Worm (Caenorhabditis elegans): ENCODE data around the gene bcl-11.

bcl-11 gene

DNA sequence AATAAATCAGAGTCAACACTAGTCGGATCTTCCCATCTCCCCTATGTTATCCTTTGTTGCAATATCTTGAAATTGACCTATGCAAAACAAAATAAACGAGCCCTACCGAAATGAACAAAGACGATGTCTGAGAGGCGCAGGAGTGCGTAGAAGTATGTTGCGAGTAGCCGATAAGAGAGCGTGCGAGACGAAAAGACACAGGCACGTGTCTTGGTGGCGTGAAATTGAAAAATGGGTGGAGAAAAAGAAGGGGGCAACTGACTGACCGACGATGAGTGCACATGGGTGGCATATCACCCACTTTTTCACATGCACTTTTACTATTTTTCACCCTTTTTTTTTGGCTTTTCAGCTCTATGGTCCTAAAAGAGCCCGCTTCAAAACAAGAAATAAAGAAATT lies 7.7 kb upstream of the bcl-11 start:
- TF ChIP-seq cnd-1 (tag; optimal IDR thresholded peaks at IDR 0.05), result no peak
- no peak for TF ChIP-seq tbx-8 (GFP tag; optimal IDR thresholded peaks at IDR 0.05)
- no peak for TF ChIP-seq nhr-2 (tag; optimal IDR thresholded peaks at IDR 0.05)
- no peak for TF ChIP-seq nhr-76 (tag; optimal IDR thresholded peaks at IDR 0.05)
- TF ChIP-seq ceh-43 (GFP tag; optimal IDR thresholded peaks at IDR 0.05), result no peak
- no peak for TF ChIP-seq ham-2 (GFP tag; optimal IDR thresholded peaks at IDR 0.05)
- no peak for TF ChIP-seq lsy-2 (tag; optimal IDR thresholded peaks at IDR 0.05)
- no peak for TF ChIP-seq elt-3 (tag; optimal IDR thresholded peaks at IDR 0.05)
- no peak for TF ChIP-seq sem-2 (GFP tag; optimal IDR thresholded peaks at IDR 0.05)
- no peak for TF ChIP-seq ceh-83 (GFP tag; optimal IDR thresholded peaks at IDR 0.05)
- TF ChIP-seq mep-1 (tag; optimal IDR thresholded peaks at IDR 0.05), result no peak
- no peak for TF ChIP-seq ztf-11 (tag; optimal IDR thresholded peaks at IDR 0.05)
- no peak for TF ChIP-seq lin-32 (GFP tag; optimal IDR thresholded peaks at IDR 0.05)
- TF ChIP-seq ceh-39 (tag; optimal IDR thresholded peaks at IDR 0.05), result no peak
- TF ChIP-seq M03D4.4 (tag; optimal IDR thresholded peaks at IDR 0.05), result no peak

DNA sequence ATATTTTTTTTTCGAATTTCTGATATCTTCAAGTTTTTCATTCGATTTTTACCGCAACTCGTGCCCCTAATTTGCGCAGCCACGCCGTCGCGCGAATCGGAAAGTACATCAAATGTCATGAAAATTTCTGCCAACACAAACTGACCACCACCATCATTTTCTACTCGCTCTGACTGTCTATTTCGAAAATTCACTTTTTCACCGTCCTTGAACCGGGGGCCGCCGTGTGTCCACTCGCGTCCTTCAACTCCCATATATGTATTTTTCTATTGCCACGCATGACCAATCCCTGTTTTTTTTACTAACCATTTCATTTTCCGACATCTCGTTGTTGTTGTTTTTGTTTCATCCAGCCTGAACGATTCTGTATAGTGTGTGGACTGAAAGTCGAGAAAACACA lies 6.2 kb upstream of the bcl-11 start:
- no peak for TF ChIP-seq unc-39 (tag; optimal IDR thresholded peaks at IDR 0.05)
- no peak for TF ChIP-seq pha-4 (tag; optimal IDR thresholded peaks at IDR 0.05)
- TF ChIP-seq bed-3 (GFP tag; optimal IDR thresholded peaks at IDR 0.05), result no peak
- no peak for TF ChIP-seq nhr-237 (tag; optimal IDR thresholded peaks at IDR 0.05)
- no peak for TF ChIP-seq unc-62 (GFP tag; optimal IDR thresholded peaks at IDR 0.05)
- no peak for TF ChIP-seq cnd-1 (tag; optimal IDR thresholded peaks at IDR 0.05)
- no peak for TF ChIP-seq nhr-76 (tag; optimal IDR thresholded peaks at IDR 0.05)
- TF ChIP-seq sptf-1 (tag; optimal IDR thresholded peaks at IDR 0.05), result no peak
- TF ChIP-seq hlh-1 (tag; optimal IDR thresholded peaks at IDR 0.05), result no peak
- TF ChIP-seq ztf-11 (tag; optimal IDR thresholded peaks at IDR 0.05), result no peak

ce11 chrV:6350109-6350508 lies 5.7 kb upstream of the bcl-11 start:
- TF ChIP-seq sem-2 (GFP tag; optimal IDR thresholded peaks at IDR 0.05), result no peak
- TF ChIP-seq ces-1 (GFP tag; optimal IDR thresholded peaks at IDR 0.05), result no peak
- TF ChIP-seq ceh-43 (GFP tag; optimal IDR thresholded peaks at IDR 0.05), result no peak
- TF ChIP-seq nhr-76 (tag; optimal IDR thresholded peaks at IDR 0.05), result no peak
- TF ChIP-seq flh-1 (GFP tag; optimal IDR thresholded peaks at IDR 0.05), result no peak
- TF ChIP-seq elt-3 (tag; optimal IDR thresholded peaks at IDR 0.05), result no peak
- TF ChIP-seq unc-62 (GFP tag; optimal IDR thresholded peaks at IDR 0.05), result no peak
- no peak for TF ChIP-seq nhr-28 (tag; optimal IDR thresholded peaks at IDR 0.05)
- TF ChIP-seq hlh-1 (tag; optimal IDR thresholded peaks at IDR 0.05), result no peak
- no peak for TF ChIP-seq elt-1 (tag; optimal IDR thresholded peaks at IDR 0.05; ENCODE audit: borderline replicate concordance, insufficient read depth)
- no peak for TF ChIP-seq ceh-83 (GFP tag; optimal IDR thresholded peaks at IDR 0.05)
- no peak for TF ChIP-seq drap-1 (GFP tag; optimal IDR thresholded peaks at IDR 0.05)
- TF ChIP-seq snpc-4 (tag; optimal IDR thresholded peaks at IDR 0.05), result no peak
- TF ChIP-seq bed-3 (GFP tag; optimal IDR thresholded peaks at IDR 0.05), result no peak
- no peak for TF ChIP-seq blmp-1 (tag; optimal IDR thresholded peaks at IDR 0.05)

DNA sequence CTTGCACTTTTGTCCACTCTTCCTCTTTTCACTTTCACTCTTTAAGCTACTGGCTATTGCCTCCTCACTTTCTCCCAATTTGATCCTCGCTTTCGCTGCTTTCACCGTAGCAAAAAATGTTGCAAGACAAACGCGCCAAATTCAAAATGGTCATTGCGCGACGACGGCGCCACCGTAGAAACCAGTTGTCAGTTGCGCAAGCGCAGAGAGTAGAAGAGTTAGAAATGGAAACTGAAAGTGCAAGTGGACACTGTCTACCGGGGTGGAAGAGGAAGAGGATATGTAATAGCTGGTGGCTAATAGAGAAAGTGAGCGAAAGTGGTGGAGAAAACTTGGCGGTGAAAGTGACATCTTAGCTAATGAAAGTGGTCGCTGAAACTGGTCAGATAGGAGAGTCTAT lies 4.7 kb upstream of the bcl-11 start:
- no peak for TF ChIP-seq nhr-237 (tag; optimal IDR thresholded peaks at IDR 0.05)
- TF ChIP-seq blmp-1 (tag; optimal IDR thresholded peaks at IDR 0.05), result peak; percentile 95
- no peak for TF ChIP-seq ceh-39 (tag; optimal IDR thresholded peaks at IDR 0.05)
- no peak for TF ChIP-seq ztf-11 (tag; optimal IDR thresholded peaks at IDR 0.05)
- no peak for TF ChIP-seq sem-2 (GFP tag; optimal IDR thresholded peaks at IDR 0.05)

- TF ChIP-seq blmp-1 (tag; optimal IDR thresholded peaks at IDR 0.05) (peak; percentile 98), ham-2 (GFP tag; optimal IDR thresholded peaks at IDR 0.05) (peak; percentile 84), mep-1 (tag; optimal IDR thresholded peaks at IDR 0.05) (no peak), elt-1 (tag; optimal IDR thresholded peaks at IDR 0.05; ENCODE audit: borderline replicate concordance, insufficient read depth) (no peak)
Observed at ce11 chrV:6352350-6352749, 3.5 kb upstream of the bcl-11 start.

ce11 chrV:6353182-6353780 lies 2.5 kb upstream of the bcl-11 start:
- TF ChIP-seq elt-1 (tag; optimal IDR thresholded peaks at IDR 0.05; ENCODE audit: borderline replicate concordance, insufficient read depth) (no peak), ceh-43 (GFP tag; optimal IDR thresholded peaks at IDR 0.05) (no peak), blmp-1 (tag; optimal IDR thresholded peaks at IDR 0.05) (peak; percentile 77)

Data from whole organism, mixed stage, embryonic.